Worm (Caenorhabditis elegans) whole organism, L4 larva: ENCODE measurements around the gene C08B6.14.

Source experiments
- ZK546.5 ChIP-seq, 2 experiments: sonication (generic microtip); optimal IDR thresholded peaks; 2 replicates each; lab custom pipeline; 2017; ENCODE audit warnings: missing biosample characterization in 2 of 2, missing genetic modification characterization in 2 of 2
- ctbp-1 ChIP-seq: fragments of 200-800 bp; sonication (Bioruptor generic); IDR thresholded peaks from 2 replicates; pipeline ENCODE4 v1.3.6; 2022; ENCODE audit warnings: missing genetic modification reagents, missing genetic modification characterization, missing compliant biosample characterization
- zag-1 ChIP-seq: fragments of 150-350 bp; optimal IDR thresholded peaks from 2 replicates; lab custom pipeline; 2014; ENCODE audit warnings: missing biosample characterization, missing genetic modification characterization

- TF ChIP-seq zag-1 (tag; lab: Kevin White, UChicago) (no peak), ZK546.5 (tag; optimal IDR thresholded peaks at IDR 0.05; lab: Kevin White, UChicago) (no peak), ctbp-1 (GFP tag; lab: Robert Waterston, UW) (no peak)
Measured at ce11 chrV:10107309-10107708, 5.5 kb upstream of the C08B6.14 start, which contains the start of gene C08B6.11.
